Worm (Caenorhabditis elegans) whole organism, young adult: ENCODE results near the gene F08G12.1.
A peak's percentile ranks its signal among the peaks of the same experiment; 100 is the strongest.

ENCODE experiments used
- D2030.7 ChIP-seq: fragments of 200-800 bp; sonication (Bioruptor generic); IDR thresholded peaks from 2 replicates; pipeline ENCODE4 v1.3.6; 2022; ENCODE audit warnings: missing genetic modification reagents, missing genetic modification characterization, missing compliant biosample characterization
- F23B12.7 ChIP-seq: sonication (generic microtip); optimal IDR thresholded peaks from 2 replicates; lab custom pipeline; 2017; ENCODE audit warnings: missing genetic modification characterization, mild to moderate bottlenecking, missing compliant biosample characterization, antibody characterized with exemption, moderate library complexity; ENCODE audit not compliant: insufficient read depth
- F37B4.10 ChIP-seq: fragments of 200-800 bp; sonication (Bioruptor generic); IDR thresholded peaks from 2 replicates; pipeline ENCODE4 v1.3.6; 2022; ENCODE audit warnings: missing genetic modification characterization, missing compliant biosample characterization
- F55B11.4 ChIP-seq: sonication (generic microtip); optimal IDR thresholded peaks from 2 replicates; lab custom pipeline; 2016; ENCODE audit warnings: missing compliant biosample characterization, missing genetic modification characterization, borderline replicate concordance; ENCODE audit not compliant: insufficient read depth
- F57C9.4 ChIP-seq: sonication (generic microtip); optimal IDR thresholded peaks from 2 replicates; lab custom pipeline; 2017; ENCODE audit warnings: mild to moderate bottlenecking, missing genetic modification characterization, missing compliant biosample characterization
- K11D2.4 ChIP-seq: fragments of 200-800 bp; sonication (Bioruptor generic); IDR thresholded peaks from 2 replicates; pipeline ENCODE4 v1.3.6; 2022; ENCODE audit warnings: missing genetic modification reagents, missing genetic modification characterization, missing compliant biosample characterization
- T07F8.4 ChIP-seq: sonication (generic microtip); optimal IDR thresholded peaks from 2 replicates; lab custom pipeline; 2016; ENCODE audit warnings: mild to moderate bottlenecking, missing genetic modification characterization, moderate library complexity, missing compliant biosample characterization
- Y53G8AR.9 ChIP-seq: fragments of 200-800 bp; sonication (Bioruptor generic); conservative IDR thresholded peaks from 2 replicates; pipeline ENCODE4 v1.3.6; 2022; ENCODE audit warnings: missing genetic modification reagents, missing genetic modification characterization, missing compliant biosample characterization
- ama-1 ChIP-seq, 3 experiments: fragments of 150-350 bp in 1 of 3; sonication (generic microtip) in 2 of 3; optimal IDR thresholded peaks; 2 replicates each; lab custom pipeline; 2014 to 2018; ENCODE audit warnings: missing biosample characterization in 2 of 3, missing genetic modification characterization in 2 of 3, missing genetic modification reagents in 2 of 3
- atf-7 ChIP-seq: sonication (generic microtip); optimal IDR thresholded peaks from 2 replicates; lab custom pipeline; 2017; ENCODE audit warnings: mild to moderate bottlenecking, missing genetic modification characterization, missing compliant biosample characterization
- attf-5 ChIP-seq: fragments of 200-800 bp; sonication (Bioruptor generic); optimal IDR thresholded peaks from 2 replicates; lab custom pipeline; 2018; ENCODE audit warnings: mild to moderate bottlenecking, missing genetic modification characterization, missing compliant biosample characterization
- bed-1 ChIP-seq: fragments of 200-800 bp; sonication (Bioruptor generic); IDR thresholded peaks from 2 replicates; pipeline ENCODE4 v1.3.6; 2022; ENCODE audit warnings: missing genetic modification reagents, missing genetic modification characterization, missing compliant biosample characterization
- bed-2 ChIP-seq: fragments of 200-800 bp; sonication (Bioruptor generic); IDR thresholded peaks from 2 replicates; pipeline ENCODE4 v1.3.6; 2022; ENCODE audit warnings: missing genetic modification reagents, missing genetic modification characterization, missing compliant biosample characterization
- cebp-2 ChIP-seq: fragments of 200-800 bp; sonication (Bioruptor generic); IDR thresholded peaks from 2 replicates; pipeline ENCODE4 v1.3.6; 2022; ENCODE audit warnings: missing genetic modification characterization, missing compliant biosample characterization
- ceh-27 ChIP-seq: fragments of 200-800 bp; sonication (Bioruptor generic); optimal IDR thresholded peaks from 2 replicates; lab custom pipeline; 2018; ENCODE audit warnings: mild to moderate bottlenecking, missing genetic modification characterization, moderate library complexity, missing compliant biosample characterization
- ceh-79 ChIP-seq: sonication (generic microtip); optimal IDR thresholded peaks from 2 replicates; lab custom pipeline; 2017; ENCODE audit warnings: mild to moderate bottlenecking, missing genetic modification characterization, missing compliant biosample characterization
- ceh-91 ChIP-seq: fragments of 200-800 bp; sonication (Bioruptor generic); IDR thresholded peaks from 2 replicates; pipeline ENCODE4 v1.3.6; 2022; ENCODE audit warnings: missing genetic modification reagents, missing genetic modification characterization, missing compliant biosample characterization
- dox-1 ChIP-seq: fragments of 200-800 bp; sonication (Bioruptor generic); IDR thresholded peaks from 2 replicates; pipeline ENCODE4 v1.3.6; 2022; ENCODE audit warnings: missing genetic modification reagents, missing genetic modification characterization, missing compliant biosample characterization
- dpff-1 ChIP-seq: sonication (generic microtip); optimal IDR thresholded peaks from 2 replicates; lab custom pipeline; 2017; ENCODE audit warnings: mild to moderate bottlenecking, missing genetic modification characterization, missing compliant biosample characterization
- egl-18 ChIP-seq: fragments of 200-800 bp; sonication (Bioruptor generic); IDR thresholded peaks from 2 replicates; pipeline ENCODE4 v1.3.6; 2022; ENCODE audit warnings: missing genetic modification reagents, missing genetic modification characterization, missing compliant biosample characterization
- egl-44 ChIP-seq: fragments of 200-800 bp; sonication (Bioruptor generic); IDR thresholded peaks from 2 replicates; pipeline ENCODE4 v1.3.6; 2022; ENCODE audit warnings: missing genetic modification reagents, missing genetic modification characterization, missing compliant biosample characterization
- ets-4 ChIP-seq: fragments of 200-800 bp; sonication (Bioruptor generic); optimal IDR thresholded peaks from 2 replicates; lab custom pipeline; 2018; ENCODE audit warnings: mild to moderate bottlenecking, missing genetic modification characterization, missing compliant biosample characterization
- him-1 ChIP-seq: sonication (generic microtip); optimal IDR thresholded peaks from 2 replicates; lab custom pipeline; 2016; ENCODE audit warnings: missing genotype, missing genetic modification reagents, missing genetic modification characterization, missing compliant biosample characterization
- lin-40 ChIP-seq: sonication (generic microtip); optimal IDR thresholded peaks from 2 replicates; lab custom pipeline; 2016; ENCODE audit warnings: missing genetic modification characterization, mild to moderate bottlenecking, missing compliant biosample characterization, missing genotype, missing genetic modification reagents
- madf-10 ChIP-seq: sonication (generic microtip); optimal IDR thresholded peaks from 2 replicates; lab custom pipeline; 2016; ENCODE audit warnings: mild to moderate bottlenecking, missing genetic modification characterization, missing compliant biosample characterization
- madf-3 ChIP-seq: fragments of 200-800 bp; sonication (Bioruptor generic); IDR thresholded peaks from 2 replicates; pipeline ENCODE4 v1.3.6; 2022; ENCODE audit warnings: missing genetic modification reagents, missing genetic modification characterization, missing compliant biosample characterization
- madf-6 ChIP-seq: fragments of 200-800 bp; sonication (Bioruptor generic); IDR thresholded peaks from 2 replicates; pipeline ENCODE4 v1.3.6; 2022; ENCODE audit warnings: missing genetic modification reagents, missing genetic modification characterization, missing compliant biosample characterization
- mcd-1 ChIP-seq: fragments of 200-800 bp; sonication (Bioruptor generic); IDR thresholded peaks from 2 replicates; pipeline ENCODE4 v1.3.6; 2022; ENCODE audit warnings: missing genetic modification reagents, missing genetic modification characterization, missing compliant biosample characterization
- mel-28 ChIP-seq: sonication (generic microtip); optimal IDR thresholded peaks from 2 replicates; lab custom pipeline; 2016; ENCODE audit warnings: borderline replicate concordance, mild to moderate bottlenecking, missing genetic modification characterization, missing compliant biosample characterization
- mes-4 ChIP-seq: sonication (generic microtip); optimal IDR thresholded peaks from 2 replicates; lab custom pipeline; 2016; ENCODE audit warnings: missing genotype, missing genetic modification characterization, missing compliant biosample characterization
- mxl-1 ChIP-seq: sonication (generic microtip); optimal IDR thresholded peaks from 2 replicates; lab custom pipeline; 2016; ENCODE audit warnings: missing genetic modification characterization, missing compliant biosample characterization
- nfyb-1 ChIP-seq: fragments of 200-800 bp; sonication (Bioruptor generic); IDR thresholded peaks from 2 replicates; pipeline ENCODE4 v1.3.6; 2022; ENCODE audit warnings: missing genetic modification reagents, missing genetic modification characterization, missing compliant biosample characterization
- nhr-80 ChIP-seq: sonication (generic microtip); optimal IDR thresholded peaks from 2 replicates; lab custom pipeline; 2016; ENCODE audit warnings: missing genetic modification characterization, missing compliant biosample characterization
- pbrm-1 ChIP-seq: fragments of 200-800 bp; sonication (Bioruptor generic); IDR thresholded peaks from 2 replicates; pipeline ENCODE4 v1.3.6; 2022; ENCODE audit warnings: missing genetic modification reagents, missing genetic modification characterization, missing compliant biosample characterization
- pha-4 ChIP-seq: fragments of 150-350 bp; sonication (generic microtip); optimal IDR thresholded peaks from 2 replicates; lab custom pipeline; 2014; ENCODE audit warnings: missing biosample characterization, missing genetic modification reagents, missing genetic modification characterization
- snpc-1.1 ChIP-seq: sonication (generic microtip); optimal IDR thresholded peaks from 2 replicates; lab custom pipeline; 2017; ENCODE audit warnings: missing genetic modification characterization, mild to moderate bottlenecking, missing compliant biosample characterization, antibody characterized with exemption, moderate library complexity, missing genotype, missing genetic modification reagents; ENCODE audit not compliant: insufficient read depth
- tbx-9 ChIP-seq: sonication (generic microtip); optimal IDR thresholded peaks from 2 replicates; lab custom pipeline; 2016; ENCODE audit warnings: borderline replicate concordance, missing genetic modification characterization, inconsistent platforms, missing compliant biosample characterization
- tlf-1 ChIP-seq: fragments of 200-800 bp; sonication (Bioruptor generic); optimal IDR thresholded peaks from 2 replicates; lab custom pipeline; 2018; ENCODE audit warnings: mild to moderate bottlenecking, missing genetic modification characterization, missing compliant biosample characterization
- ztf-18 ChIP-seq: sonication (generic microtip); optimal IDR thresholded peaks from 2 replicates; lab custom pipeline; 2016; ENCODE audit warnings: missing genotype, mild to moderate bottlenecking, missing genetic modification characterization, missing compliant biosample characterization
- ztf-28 ChIP-seq: fragments of 200-800 bp; sonication (Bioruptor generic); IDR thresholded peaks from 2 replicates; pipeline ENCODE4 v1.3.6; 2022; ENCODE audit warnings: missing genetic modification reagents, missing genetic modification characterization, missing compliant biosample characterization
- ztf-6 ChIP-seq: fragments of 200-800 bp; sonication (Bioruptor generic); IDR thresholded peaks from 2 replicates; pipeline ENCODE4 v1.3.6; 2022; ENCODE audit warnings: missing genetic modification reagents, missing genetic modification characterization, missing compliant biosample characterization

The F08G12.1 gene

ce11 chrX:11315392-11315791 lies 9.7 kb upstream of the F08G12.1 start, which contains the start of gene F08G12.11:
TSS of gene F08G12.11 (minus strand) at chrX:11315572.
- TF ChIP-seq pbrm-1 = no peak

ce11 chrX:11310285-11310838 lies 4.7 kb upstream of the F08G12.1 start, which contains the start of gene F08G12.5:
TSS of gene F08G12.5 (minus strand) at chrX:11310285.
- no peak for TF ChIP-seq ceh-91 (GFP tag; lab: Robert Waterston, UW)
- no peak for TF ChIP-seq tlf-1 (GFP tag; lab: Kevin White, UChicago)
- no peak for TF ChIP-seq D2030.7 (GFP tag; lab: Robert Waterston, UW)
- no peak for TF ChIP-seq cebp-2 (GFP tag; lab: Robert Waterston, UW)
- TF ChIP-seq ceh-79 = no peak
- no peak for TF ChIP-seq mel-28 (tag; lab: Kevin White, UChicago)
- no peak for TF ChIP-seq him-1 (tag; lab: Kevin White, UChicago)
- TF ChIP-seq lin-40 = no peak
- TF ChIP-seq T07F8.4 (tag; lab: Kevin White, UChicago) = no peak
- TF ChIP-seq F37B4.10 = no peak

- TF ChIP-seq attf-5 (GFP tag; lab: Kevin White, UChicago) (no peak), egl-44 (GFP tag; lab: Robert Waterston, UW) (no peak), madf-10 (tag; lab: Kevin White, UChicago) (no peak), madf-3 (GFP tag; lab: Robert Waterston, UW) (no peak), bed-2 (no peak), dpff-1 (tag; lab: Kevin White, UChicago) (no peak), bed-1 (GFP tag; lab: Robert Waterston, UW) (no peak), tlf-1 (GFP tag; lab: Kevin White, UChicago) (no peak), tbx-9 (tag; lab: Kevin White, UChicago) (no peak), ztf-6 (GFP tag; lab: Robert Waterston, UW) (no peak), snpc-1.1 (tag; lab: Kevin White, UChicago) (no peak), mxl-1 (tag; lab: Kevin White, UChicago) (no peak)
- TF ChIP-seq, all 124 proteins: peak for 0
Measured at ce11 chrX:11307056-11307455, 1.4 kb upstream of the F08G12.1 start, which contains the start of gene vhl-1. TSS of gene vhl-1 (plus strand) at chrX:11307356.

ce11 chrX:11299642-11300307 lies 5.9 kb downstream of the F08G12.1 start, which contains the start of the genes snrp-40.1 and F08G12.3:
TSS of gene snrp-40.1 (minus strand) at chrX:11299784.
TSS of gene F08G12.3 (plus strand) at chrX:11300257.
- TF ChIP-seq F23B12.7 (peak; percentile 71), mcd-1 (GFP tag; lab: Robert Waterston, UW) (peak; percentile 91), pha-4 (no peak), F57C9.4 (tag; lab: Kevin White, UChicago) (no peak), dox-1 (peak; percentile 91), F55B11.4 (tag; lab: Kevin White, UChicago) (no peak), nhr-80 (tag; lab: Kevin White, UChicago) (peak; percentile 98), mes-4 (tag; lab: Kevin White, UChicago) (no peak), K11D2.4 (no peak), ztf-28 (GFP tag; lab: Robert Waterston, UW) (no peak), atf-7 (tag; lab: Kevin White, UChicago) (peak; percentile 29), ets-4 (GFP tag; lab: Kevin White, UChicago) (peak; percentile 15), egl-18 (0 out of 2 replicates have a peak, but pooled peaks have one; percentile 8), attf-5 (GFP tag; lab: Kevin White, UChicago) (peak; percentile 92), madf-10 (tag; lab: Kevin White, UChicago) (peak; percentile 31), ama-1 (optimal IDR thresholded peaks at IDR 0.05; lab: Kevin White, UChicago) (no peak), ama-1 (GFP tag; optimal IDR thresholded peaks at IDR 0.05; lab: Kevin White, UChicago) (no peak), nfyb-1 (GFP tag; lab: Robert Waterston, UW) (0 out of 2 replicates have a peak, but pooled peaks have one; percentile 57), ceh-91 (GFP tag; lab: Robert Waterston, UW) (no peak), egl-44 (GFP tag; lab: Robert Waterston, UW) (peak; percentile 16; the same call in 1 of the 2 replicates), ztf-18 (tag; lab: Kevin White, UChicago) (peak; percentile 60), ceh-27 (peak; percentile 74), madf-6 (GFP tag; lab: Robert Waterston, UW) (peak; percentile 26; the same call in 1 of the 2 replicates), tlf-1 (GFP tag; lab: Kevin White, UChicago) (no peak), Y53G8AR.9 (GFP tag; lab: Robert Waterston, UW) (no peak)
